Worm (Caenorhabditis elegans): ENCODE results near the gene W01B6.5.

W01B6.5 gene

ce11 chrIV:10063941-10064340 lies 12.1 kb upstream of the W01B6.5 start:
- TF ChIP-seq dmd-9 (GFP tag; IDR thresholded peaks at IDR 0.05) (no peak), unc-62 (GFP tag; optimal IDR thresholded peaks at IDR 0.05 in 1 of 2) (peak in 1 of 2 experiments; percentile 89), unc-62 (tag; optimal IDR thresholded peaks at IDR 0.05) (no peak)

ce11 chrIV:10065159-10065558 lies 10.8 kb upstream of the W01B6.5 start:
- TF ChIP-seq nhr-102 (tag; optimal IDR thresholded peaks at IDR 0.05) (no peak), gei-8 (GFP tag; optimal IDR thresholded peaks at IDR 0.05) (no peak), unc-62 (GFP tag; optimal IDR thresholded peaks at IDR 0.05 in 1 of 2) (peak in 1 of 2 experiments; percentile 80), unc-62 (tag; optimal IDR thresholded peaks at IDR 0.05) (no peak)

ce11 chrIV:10066456-10066855 lies 9.5 kb upstream of the W01B6.5 start:
- TF ChIP-seq lin-13 (GFP tag; optimal IDR thresholded peaks at IDR 0.05) (no peak), pqm-1 (tag; optimal IDR thresholded peaks at IDR 0.05) (peak; percentile 1), daf-19 (GFP tag; conservative IDR thresholded peaks at IDR 0.05) (no peak), lin-39 (tag; optimal IDR thresholded peaks at IDR 0.05) (no peak), lim-7 (GFP tag; IDR thresholded peaks at IDR 0.05) (no peak), zag-1 (tag; optimal IDR thresholded peaks at IDR 0.05) (no peak), Y5F2A.4 (GFP tag; optimal IDR thresholded peaks at IDR 0.05) (no peak), nhr-102 (tag; optimal IDR thresholded peaks at IDR 0.05) (no peak), nhr-6 (tag; optimal IDR thresholded peaks at IDR 0.05) (peak; percentile 59)

- TF ChIP-seq tag-97 (GFP tag; IDR thresholded peaks at IDR 0.05) (no peak), tra-1 (GFP tag; IDR thresholded peaks at IDR 0.05) (no peak), fkh-10 (GFP tag; optimal IDR thresholded peaks at IDR 0.05) (peak; percentile 81), unc-62 (GFP tag; optimal IDR thresholded peaks at IDR 0.05 in 1 of 2) (peak in 1 of 2 experiments; percentile 21), unc-62 (tag; optimal IDR thresholded peaks at IDR 0.05) (no peak), ceh-82 (tag; optimal IDR thresholded peaks at IDR 0.05) (no peak), lir-3 (tag; optimal IDR thresholded peaks at IDR 0.05) (no peak), daf-8 (GFP tag; IDR thresholded peaks at IDR 0.05) (no peak), nhr-77 (tag; optimal IDR thresholded peaks at IDR 0.05) (no peak), gei-8 (GFP tag; optimal IDR thresholded peaks at IDR 0.05) (no peak), skn-1 (tag; optimal IDR thresholded peaks at IDR 0.05) (no peak), ces-1 (GFP tag; optimal IDR thresholded peaks at IDR 0.05) (peak; percentile 3), lin-38 (GFP tag; IDR thresholded peaks at IDR 0.05) (no peak)
These were observed 8.5 kb upstream of the W01B6.5 start, which contains the start of gene cwn-2 for ce11 chrIV:10067541-10067940. TSS of gene cwn-2 (plus strand) at chrIV:10067816.

- TF ChIP-seq dmd-8 (GFP tag; IDR thresholded peaks at IDR 0.05) (no peak), unc-62 (GFP tag; optimal IDR thresholded peaks at IDR 0.05 in 1 of 2) (peak in 1 of 2 experiments; percentile 96), unc-62 (tag; optimal IDR thresholded peaks at IDR 0.05) (no peak)
These were observed 7.7 kb upstream of the W01B6.5 start for ce11 chrIV:10068266-10068665.

ce11 chrIV:10071121-10071520 lies 4.9 kb upstream of the W01B6.5 start:
- peak; percentile 76 for TF ChIP-seq set-16 (GFP tag; IDR thresholded peaks at IDR 0.05)

ce11 chrIV:10072527-10072926 lies 3.5 kb upstream of the W01B6.5 start, which contains the start of gene W01B6.3:
TSS of gene W01B6.3 (minus strand) at chrIV:10072627.
- TF ChIP-seq dmd-6 (GFP tag; IDR thresholded peaks at IDR 0.05) (no peak), unc-62 (GFP tag; optimal IDR thresholded peaks at IDR 0.05 in 1 of 2) (peak in 1 of 2 experiments; percentile 50), unc-62 (tag; optimal IDR thresholded peaks at IDR 0.05) (no peak)

ce11 chrIV:10075034-10075510 lies 927 bp upstream of the W01B6.5 start, which contains the start of the genes ttbk-4 and W01B6.4:
TSS of gene ttbk-4 (minus strand) at chrIV:10075134.
TSS of gene W01B6.4 (plus strand) at chrIV:10075460.
- peak in 1 of 2 experiments; percentile 2 for TF ChIP-seq unc-62 (GFP tag; optimal IDR thresholded peaks at IDR 0.05 in 1 of 2)
- TF ChIP-seq unc-62 (tag; optimal IDR thresholded peaks at IDR 0.05): no peak
- TF ChIP-seq dmd-8 (GFP tag; IDR thresholded peaks at IDR 0.05): no peak
